Fruit fly (Drosophila melanogaster) whole organism, embryonic: ENCODE data around the gene VhaM9.7-d.

Experiments
- B-H1 ChIP-seq: fragments of 200-800 bp; sonication (Bioruptor generic); IDR thresholded peaks from 3 replicates; pipeline ENCODE4 v1.3.6; 2022; ENCODE audit warnings: missing biosample characterization, missing genetic modification characterization
- BEAF-32 ChIP-seq: fragments of 200-800 bp; sonication (Bioruptor generic); optimal IDR thresholded peaks from 3 replicates; lab custom pipeline; 2017; ENCODE audit warnings: missing biosample characterization, missing genetic modification characterization, mild to moderate bottlenecking, moderate library complexity, missing genetic modification reagents
- C15 ChIP-seq: fragments of 200-800 bp; sonication (Bioruptor generic); IDR thresholded peaks from 3 replicates; pipeline ENCODE4 v1.3.6; 2022; ENCODE audit warnings: missing biosample characterization, missing genetic modification characterization
- CG10462 ChIP-seq: fragments of 200-800 bp; sonication (Bioruptor generic); optimal IDR thresholded peaks from 2 replicates; lab custom pipeline; 2016; ENCODE audit warnings: missing biosample characterization, missing genetic modification characterization
- CG10959 ChIP-seq: fragments of 200-800 bp; sonication (Bioruptor generic); IDR thresholded peaks from 2 replicates; pipeline ENCODE4 v1.3.6; 2022; ENCODE audit warnings: missing biosample characterization, missing genetic modification characterization
- CG11085 ChIP-seq: fragments of 200-800 bp; sonication (Bioruptor generic); IDR thresholded peaks from 2 replicates; pipeline ENCODE4 v1.3.6; 2022; ENCODE audit warnings: missing biosample characterization, missing genetic modification characterization
- CG11398 ChIP-seq: fragments of 200-800 bp; sonication (Bioruptor generic); optimal IDR thresholded peaks from 2 replicates; lab custom pipeline; 2016; ENCODE audit warnings: missing biosample characterization, missing genetic modification characterization
- CG11723 ChIP-seq: fragments of 200-800 bp; sonication (Bioruptor generic); optimal IDR thresholded peaks from 2 replicates; lab custom pipeline; 2017; ENCODE audit warnings: missing biosample characterization, mild to moderate bottlenecking, missing genetic modification characterization
- CG1233 ChIP-seq: fragments of 200-800 bp; sonication (Bioruptor generic); optimal IDR thresholded peaks from 4 replicates; lab custom pipeline; 2018; ENCODE audit warnings: missing biosample characterization, mild to moderate bottlenecking, missing genetic modification characterization
- CG13123 ChIP-seq: fragments of 200-800 bp; sonication (Bioruptor generic); optimal IDR thresholded peaks from 2 replicates; lab custom pipeline; 2016; ENCODE audit warnings: missing biosample characterization, missing genetic modification characterization
- CG13424 ChIP-seq: fragments of 200-800 bp; sonication (Bioruptor generic); optimal IDR thresholded peaks from 2 replicates; lab custom pipeline; 2019; ENCODE audit warnings: missing biosample characterization, mild to moderate bottlenecking, missing genetic modification characterization, moderate library complexity
- CG14050 ChIP-seq: fragments of 200-800 bp; sonication (Bioruptor generic); IDR thresholded peaks from 3 replicates; pipeline ENCODE4 v1.3.6; 2022; ENCODE audit warnings: missing biosample characterization, missing genetic modification characterization
- CG15479 ChIP-seq: fragments of 200-800 bp; sonication (Bioruptor generic); optimal IDR thresholded peaks from 3 replicates; lab custom pipeline; 2019; ENCODE audit warnings: missing biosample characterization, mild to moderate bottlenecking, missing genetic modification characterization, moderate library complexity
- CG16863 ChIP-seq: fragments of 200-800 bp; sonication (Bioruptor generic); optimal IDR thresholded peaks from 3 replicates; lab custom pipeline; 2016; ENCODE audit warnings: missing biosample characterization, missing genetic modification characterization
- CG17328 ChIP-seq: fragments of 200-800 bp; sonication (Bioruptor generic); IDR thresholded peaks from 2 replicates; pipeline ENCODE4 v1.3.6; 2022; ENCODE audit warnings: missing biosample characterization, missing genetic modification characterization
- CG17912 ChIP-seq: fragments of 200-800 bp; sonication (Bioruptor generic); optimal IDR thresholded peaks from 2 replicates; lab custom pipeline; 2018; ENCODE audit warnings: missing biosample characterization, mild to moderate bottlenecking, missing genetic modification characterization
- CG1832 ChIP-seq: fragments of 200-800 bp; sonication (Bioruptor generic); optimal IDR thresholded peaks from 2 replicates; lab custom pipeline; 2017; ENCODE audit warnings: missing biosample characterization, mild to moderate bottlenecking, missing genetic modification characterization, inconsistent platforms
- CG3407 ChIP-seq: fragments of 200-800 bp; sonication (Bioruptor generic); optimal IDR thresholded peaks from 2 replicates; lab custom pipeline; 2018; ENCODE audit warnings: missing biosample characterization, mild to moderate bottlenecking, missing genetic modification characterization
- CG4404 ChIP-seq: fragments of 200-800 bp; sonication (Bioruptor generic); IDR thresholded peaks from 2 replicates; pipeline ENCODE4 v1.3.6; 2022; ENCODE audit warnings: missing biosample characterization, missing genetic modification characterization
- CG4617 ChIP-seq: fragments of 200-800 bp; sonication (Bioruptor generic); optimal IDR thresholded peaks from 3 replicates; lab custom pipeline; 2016; ENCODE audit warnings: missing biosample characterization, missing genetic modification characterization, borderline replicate concordance
- CG6854 ChIP-seq: fragments of 200-800 bp; sonication (Bioruptor generic); optimal IDR thresholded peaks from 3 replicates; lab custom pipeline; 2017; ENCODE audit warnings: missing biosample characterization, mild to moderate bottlenecking, missing genetic modification characterization
- CG7357 ChIP-seq: fragments of 200-800 bp; sonication (Bioruptor generic); IDR thresholded peaks from 3 replicates; pipeline ENCODE4 v1.3.6; 2022; ENCODE audit warnings: missing biosample characterization, missing genetic modification characterization
- CG7745 ChIP-seq: fragments of 200-800 bp; sonication (Bioruptor generic); optimal IDR thresholded peaks from 2 replicates; lab custom pipeline; 2018; ENCODE audit warnings: missing biosample characterization, mild to moderate bottlenecking, missing genetic modification characterization, moderate library complexity
- Dbx ChIP-seq: fragments of 200-800 bp; sonication (Bioruptor generic); IDR thresholded peaks from 3 replicates; pipeline ENCODE4 v1.3.6; 2022; ENCODE audit warnings: missing biosample characterization, missing genetic modification characterization
- Deaf1 ChIP-seq: fragments of 200-800 bp; optimal IDR thresholded peaks from 3 replicates; lab custom pipeline; 2019; ENCODE audit warnings: missing biosample characterization, mild to moderate bottlenecking, missing genetic modification characterization, moderate library complexity
- E2f2 ChIP-seq: fragments of 200-800 bp; sonication (Bioruptor generic); IDR thresholded peaks from 2 replicates; pipeline ENCODE4 v1.3.6; 2022; ENCODE audit warnings: missing biosample characterization, missing genetic modification characterization
- Fer1 ChIP-seq: fragments of 200-800 bp; sonication (Bioruptor generic); optimal IDR thresholded peaks from 2 replicates; lab custom pipeline; 2017; ENCODE audit warnings: missing biosample characterization, mild to moderate bottlenecking, missing genetic modification characterization
- NC2β ChIP-seq: fragments of 200-800 bp; sonication (Bioruptor generic); optimal IDR thresholded peaks from 2 replicates; lab custom pipeline; 2016; ENCODE audit warnings: missing biosample characterization, missing genetic modification characterization
- NFAT ChIP-seq: fragments of 200-800 bp; sonication (Bioruptor generic); IDR thresholded peaks from 2 replicates; pipeline ENCODE4 v1.3.6; 2022; ENCODE audit warnings: missing biosample characterization, missing genetic modification characterization
- NK7.1 ChIP-seq: fragments of 200-800 bp; sonication (Bioruptor generic); optimal IDR thresholded peaks from 3 replicates; lab custom pipeline; 2016; ENCODE audit warnings: missing biosample characterization, missing genetic modification characterization
- Sox102F ChIP-seq: fragments of 200-800 bp; sonication (Bioruptor generic); optimal IDR thresholded peaks from 2 replicates; lab custom pipeline; 2018; ENCODE audit warnings: missing biosample characterization, mild to moderate bottlenecking, missing genetic modification characterization, moderate library complexity
- Stat92E ChIP-seq, 3 experiments: fragments of >200 bp in 2 of 3; fragments of 200-800 bp in 1 of 3; sonication (Bioruptor generic) in 1 of 3; optimal IDR thresholded peaks; 2 replicates each; lab custom pipeline; 2017 to 2019; ENCODE audit warnings: missing biosample characterization in 3 of 3, missing genetic modification characterization in 3 of 3, mild to moderate bottlenecking in 1 of 3, moderate library complexity in 1 of 3
- Vsx1 ChIP-seq: fragments of 200-800 bp; sonication (Bioruptor generic); optimal IDR thresholded peaks from 2 replicates; lab custom pipeline; 2017; ENCODE audit warnings: missing biosample characterization, mild to moderate bottlenecking, missing genetic modification characterization, missing genetic modification reagents
- abd-A ChIP-seq: fragments of 200-800 bp; sonication (Bioruptor generic); optimal IDR thresholded peaks from 3 replicates; lab custom pipeline; 2019; ENCODE audit warnings: missing biosample characterization, mild to moderate bottlenecking, missing genetic modification characterization, moderate library complexity
- br ChIP-seq: fragments of >200 bp; optimal IDR thresholded peaks from 2 replicates; lab custom pipeline; 2017
- cad ChIP-seq: fragments of >200 bp; optimal IDR thresholded peaks from 2 replicates; lab custom pipeline; 2017; ENCODE audit warnings: missing biosample characterization, missing genetic modification characterization
- da ChIP-seq: fragments of 200-800 bp; sonication (Bioruptor generic); optimal IDR thresholded peaks from 2 replicates; lab custom pipeline; 2016; ENCODE audit warnings: missing biosample characterization, missing genetic modification characterization
- dimm ChIP-seq: fragments of 200-800 bp; sonication (Bioruptor generic); IDR thresholded peaks from 2 replicates; pipeline ENCODE4 v1.3.6; 2022; ENCODE audit warnings: missing biosample characterization, missing genetic modification characterization
- emc ChIP-seq: fragments of 200-800 bp; sonication (Bioruptor generic); optimal IDR thresholded peaks from 2 replicates; lab custom pipeline; 2016; ENCODE audit warnings: missing biosample characterization, missing genetic modification characterization
- ewg ChIP-seq: fragments of 200-800 bp; sonication (Bioruptor generic); optimal IDR thresholded peaks from 3 replicates; lab custom pipeline; 2017; ENCODE audit warnings: mild to moderate bottlenecking, missing biosample characterization, missing genetic modification reagents, missing genetic modification characterization
- her ChIP-seq: fragments of 200-800 bp; sonication (Bioruptor generic); optimal IDR thresholded peaks from 2 replicates; lab custom pipeline; 2016; ENCODE audit warnings: missing biosample characterization, missing genetic modification characterization
- jumu ChIP-seq: fragments of 200-800 bp; sonication (Bioruptor generic); optimal IDR thresholded peaks from 3 replicates; lab custom pipeline; 2016; ENCODE audit warnings: missing biosample characterization, missing genetic modification characterization
- lov ChIP-seq, 2 experiments: fragments of 200-800 bp in 1 of 2; fragments of >200 bp in 1 of 2; sonication (Bioruptor generic) in 1 of 2; IDR thresholded peaks in 1 of 2; optimal IDR thresholded peaks in 1 of 2; 2 replicates in 1 of 2; 3 replicates in 1 of 2; pipeline versions ENCODE4 v1.3.6 to Lab custom; 2017 to 2022; ENCODE audit warnings: missing biosample characterization in 1 of 2, missing genetic modification characterization in 1 of 2
- luna ChIP-seq: fragments of 200-800 bp; sonication (Bioruptor generic); optimal IDR thresholded peaks from 2 replicates; lab custom pipeline; 2016; ENCODE audit warnings: missing biosample characterization, missing genetic modification characterization
- pzg ChIP-seq: fragments of 200-800 bp; sonication (Bioruptor generic); optimal IDR thresholded peaks from 3 replicates; lab custom pipeline; 2018; ENCODE audit warnings: missing biosample characterization, mild to moderate bottlenecking, missing genetic modification characterization, moderate library complexity
- sqz ChIP-seq: fragments of 200-800 bp; sonication (Bioruptor generic); optimal IDR thresholded peaks from 3 replicates; lab custom pipeline; 2018; ENCODE audit warnings: missing biosample characterization, mild to moderate bottlenecking, missing genetic modification characterization
- tap ChIP-seq: fragments of 200-800 bp; optimal IDR thresholded peaks from 3 replicates; lab custom pipeline; 2019; ENCODE audit warnings: missing biosample characterization, mild to moderate bottlenecking, missing genetic modification characterization, moderate library complexity
- tll ChIP-seq, 2 experiments: fragments of 200-800 bp in 1 of 2; fragments of >200 bp in 1 of 2; sonication (Bioruptor generic) in 1 of 2; optimal IDR thresholded peaks; 2 replicates each; lab custom pipeline; 2017 to 2019; ENCODE audit warnings: missing biosample characterization in 2 of 2, missing genetic modification characterization in 2 of 2, mild to moderate bottlenecking in 1 of 2, moderate library complexity in 1 of 2
- zen ChIP-seq: fragments of 200-800 bp; sonication (Bioruptor generic); optimal IDR thresholded peaks from 3 replicates; lab custom pipeline; 2018; ENCODE audit warnings: missing biosample characterization, mild to moderate bottlenecking, missing genetic modification characterization, moderate library complexity

Gene VhaM9.7-d

dm6 chr3R:16934154-16934992 lies 40.6 kb upstream of the VhaM9.7-d start (continued):
- no peak for TF ChIP-seq CG1832
- no peak for TF ChIP-seq emc
- no peak for TF ChIP-seq jumu
- no peak for TF ChIP-seq CG3407 (GFP tag; lab: Kevin White, UChicago)
- no peak for TF ChIP-seq NC2β (GFP tag; lab: Kevin White, UChicago)
- TF ChIP-seq CG10959 (GFP tag; lab: Robert Waterston, UW) = no peak
- TF ChIP-seq CG13123 = no peak
- TF ChIP-seq tap = no peak
- TF ChIP-seq luna = no peak
- TF ChIP-seq NFAT = no peak
- TF ChIP-seq CG17912 (GFP tag; lab: Kevin White, UChicago) = no peak
- no peak for TF ChIP-seq CG16863 (GFP tag; lab: Kevin White, UChicago)
- no peak for TF ChIP-seq lov (optimal IDR thresholded peaks at IDR 0.05; lab: Kevin White, UChicago)
- no peak for TF ChIP-seq lov (GFP tag; IDR thresholded peaks at IDR 0.05; lab: Robert Waterston, UW)
- TF ChIP-seq CG1233 (GFP tag; lab: Kevin White, UChicago) = no peak
- no peak for TF ChIP-seq pzg
- no peak for TF ChIP-seq CG7745 (tag; lab: Kevin White, UChicago)
- no peak for TF ChIP-seq CG7357 (GFP tag; lab: Robert Waterston, UW)
- TF ChIP-seq NK7.1 (GFP tag; lab: Kevin White, UChicago) = no peak
- TF ChIP-seq Stat92E (GFP tag; optimal IDR thresholded peaks at IDR 0.05; lab: Kevin White, UChicago) = no peak
- no peak for TF ChIP-seq CG4404 (GFP tag; lab: Robert Waterston, UW)
- TF ChIP-seq, all 482 proteins: peak for 63

dm6 chr3R:16936319-16936718 lies 38.7 kb upstream of the VhaM9.7-d start:
- TF ChIP-seq CG4617 (GFP tag; lab: Kevin White, UChicago) = no peak
- no peak for TF ChIP-seq CG6854 (GFP tag; lab: Kevin White, UChicago)
- no peak for TF ChIP-seq B-H1 (GFP tag; lab: Robert Waterston, UW)
- no peak for TF ChIP-seq CG11398
- TF ChIP-seq CG17328 (GFP tag; lab: Robert Waterston, UW) = no peak
- TF ChIP-seq zen = peak; percentile 36
- no peak for TF ChIP-seq CG1233 (GFP tag; lab: Kevin White, UChicago)
- no peak for TF ChIP-seq sqz
- peak; percentile 33 for TF ChIP-seq CG15479 (GFP tag; lab: Kevin White, UChicago)
- peak; percentile 72 to 99 for TF ChIP-seq tll (GFP tag; optimal IDR thresholded peaks at IDR 0.05; lab: Kevin White, UChicago)

dm6 chr3R:16940520-16940919 lies 34.5 kb upstream of the VhaM9.7-d start:
- no peak for TF ChIP-seq CG11085 (GFP tag; lab: Robert Waterston, UW)
- peak; percentile 42 for TF ChIP-seq ewg (GFP tag; lab: Kevin White, UChicago)
- no peak for TF ChIP-seq dimm
- no peak for TF ChIP-seq E2f2
- no peak for TF ChIP-seq Fer1 (GFP tag; lab: Kevin White, UChicago)
- no peak for TF ChIP-seq br
- TF ChIP-seq C15 (GFP tag; lab: Robert Waterston, UW) = no peak
- no peak for TF ChIP-seq Sox102F (GFP tag; lab: Kevin White, UChicago)
- TF ChIP-seq her = no peak
- no peak for TF ChIP-seq CG11723 (GFP tag; lab: Kevin White, UChicago)
- no peak for TF ChIP-seq CG13424
- peak; percentile 85 for TF ChIP-seq Deaf1
- no peak for TF ChIP-seq CG10462
- peak; percentile 66 for TF ChIP-seq abd-A
- TF ChIP-seq BEAF-32 (GFP tag; lab: Kevin White, UChicago) = no peak
- TF ChIP-seq Vsx1 (GFP tag; lab: Kevin White, UChicago) = no peak
- TF ChIP-seq cad = no peak
- TF ChIP-seq CG14050 (GFP tag; lab: Robert Waterston, UW) = no peak
- no peak for TF ChIP-seq Dbx (GFP tag; lab: Robert Waterston, UW)
- no peak for TF ChIP-seq da (GFP tag; lab: Kevin White, UChicago)
- TF ChIP-seq CG16863 (GFP tag; lab: Kevin White, UChicago) = no peak
